Fruit fly (Drosophila melanogaster) whole organism, adult: ENCODE measurements around the gene CG42828.

Experiments
- CG7045 ChIP-seq: fragments of 200-800 bp; sonication (Bioruptor generic); optimal IDR thresholded peaks from 2 replicates; lab custom pipeline; 2017; ENCODE audit warnings: missing biosample characterization, mild to moderate bottlenecking, missing genetic modification characterization
- toe ChIP-seq: fragments of 200-800 bp; sonication (Bioruptor generic); optimal IDR thresholded peaks from 2 replicates; lab custom pipeline; 2016; ENCODE audit warnings: missing biosample characterization, missing genetic modification characterization

DNA sequence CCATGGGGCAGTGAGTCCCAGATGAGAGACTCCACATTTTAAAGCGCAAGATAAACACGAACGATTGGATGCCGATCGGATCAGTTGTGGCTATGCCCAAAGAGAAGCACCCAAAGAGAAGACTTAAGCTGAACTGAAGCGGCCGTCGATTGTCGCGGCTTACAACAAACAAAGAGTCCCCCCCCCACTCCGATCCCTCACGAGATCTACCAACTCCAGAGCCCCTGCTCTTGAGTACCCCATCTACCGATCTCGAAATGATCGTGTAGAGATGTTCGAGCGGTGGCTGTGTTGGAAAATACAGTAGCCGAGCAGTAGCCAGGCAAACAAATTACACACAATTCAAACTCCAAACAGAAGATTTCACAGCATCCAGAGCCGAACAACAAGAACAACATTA is 47.8 kb upstream of the CG42828 start:
- TF ChIP-seq toe (GFP tag; lab: Kevin White, UChicago) (no peak), CG7045 (GFP tag; lab: Kevin White, UChicago) (no peak)
